Worm (Caenorhabditis elegans) whole organism, L1 larva: ENCODE data around the gene srsx-33.

ENCODE experiments used
- lin-15B ChIP-seq: fragments of 150-350 bp; sonication (generic microtip); optimal IDR thresholded peaks from 3 replicates; lab custom pipeline; 2014; ENCODE audit warnings: missing biosample characterization, missing genetic modification characterization
- nhr-77 ChIP-seq: fragments of 150-350 bp; optimal IDR thresholded peaks from 2 replicates; lab custom pipeline; 2014; ENCODE audit warnings: missing biosample characterization, missing genetic modification characterization
- ztf-4 ChIP-seq: fragments of 150-350 bp; optimal IDR thresholded peaks from 2 replicates; lab custom pipeline; 2014; ENCODE audit warnings: missing biosample characterization, missing genetic modification characterization

DNA sequence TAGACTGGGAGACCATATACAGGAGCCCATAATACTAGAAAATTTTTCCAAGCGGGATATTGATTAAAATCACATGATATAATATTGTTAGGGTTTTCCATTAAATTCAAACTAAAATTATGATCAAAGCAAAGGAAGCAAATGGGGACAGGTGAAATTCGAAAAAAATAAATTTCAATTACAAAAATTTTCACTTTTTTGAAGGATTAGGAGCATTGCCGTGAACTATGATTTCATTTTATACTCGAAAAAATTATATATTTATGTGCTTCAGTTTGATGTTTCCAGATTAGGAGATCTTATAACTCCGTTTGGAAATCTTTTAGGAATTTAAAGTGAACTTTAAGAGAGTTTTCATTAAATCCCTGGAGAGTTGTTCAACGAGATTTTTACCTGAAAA is 8.3 kb upstream of the srsx-33 start, which contains the start of gene F07B10.7:
- TF ChIP-seq lin-15B (tag; lab: Kevin White, UChicago), result no peak
- TF ChIP-seq ztf-4 (tag; lab: Kevin White, UChicago), result no peak
- TF ChIP-seq nhr-77, result no peak
